Fruit fly (Drosophila melanogaster) whole organism, embryonic: Measurements from ENCODE around the gene dsx.
A peak's percentile ranks its signal among the peaks of the same experiment; 100 is the strongest.

ENCODE experiments used
- Atf3 ChIP-seq: fragments of 200-800 bp; sonication (Bioruptor generic); optimal IDR thresholded peaks from 3 replicates; lab custom pipeline; 2016; ENCODE audit warnings: missing biosample characterization, missing genetic modification characterization
- B-H1 ChIP-seq: fragments of 200-800 bp; sonication (Bioruptor generic); IDR thresholded peaks from 3 replicates; pipeline ENCODE4 v1.3.6; 2022; ENCODE audit warnings: missing biosample characterization, missing genetic modification characterization
- BtbVII ChIP-seq: fragments of 200-800 bp; sonication (Bioruptor generic); optimal IDR thresholded peaks from 3 replicates; lab custom pipeline; 2017; ENCODE audit warnings: missing biosample characterization, mild to moderate bottlenecking, missing genetic modification characterization
- CG1024 ChIP-seq: fragments of 200-800 bp; sonication (Bioruptor generic); IDR thresholded peaks from 2 replicates; pipeline ENCODE4 v1.3.6; 2022; ENCODE audit warnings: missing biosample characterization, missing genetic modification characterization
- CG10654 ChIP-seq: fragments of 200-800 bp; sonication (Bioruptor generic); optimal IDR thresholded peaks from 2 replicates; lab custom pipeline; 2016; ENCODE audit warnings: missing biosample characterization, missing genetic modification characterization
- CG11504 ChIP-seq: fragments of 200-800 bp; sonication (Bioruptor generic); optimal IDR thresholded peaks from 3 replicates; lab custom pipeline; 2019; ENCODE audit warnings: missing biosample characterization, mild to moderate bottlenecking, missing genetic modification characterization, moderate library complexity
- CG14441 ChIP-seq: fragments of 200-800 bp; sonication (Bioruptor generic); IDR thresholded peaks from 2 replicates; pipeline ENCODE4 v1.3.6; 2022; ENCODE audit warnings: missing biosample characterization, missing genetic modification characterization
- CG14710 ChIP-seq: fragments of 200-800 bp; sonication (Bioruptor generic); optimal IDR thresholded peaks from 3 replicates; lab custom pipeline; 2019; ENCODE audit warnings: missing biosample characterization, mild to moderate bottlenecking, missing genetic modification characterization, moderate library complexity
- CG14965 ChIP-seq: fragments of 200-800 bp; sonication (Bioruptor generic); optimal IDR thresholded peaks from 2 replicates; lab custom pipeline; 2016; ENCODE audit warnings: missing biosample characterization, missing genetic modification characterization, borderline replicate concordance
- CG15479 ChIP-seq: fragments of 200-800 bp; sonication (Bioruptor generic); optimal IDR thresholded peaks from 3 replicates; lab custom pipeline; 2019; ENCODE audit warnings: missing biosample characterization, mild to moderate bottlenecking, missing genetic modification characterization, moderate library complexity
- CG2712 ChIP-seq: fragments of 200-800 bp; optimal IDR thresholded peaks from 3 replicates; lab custom pipeline; 2019; ENCODE audit warnings: missing biosample characterization, mild to moderate bottlenecking, missing genetic modification characterization, moderate library complexity
- CG30020 ChIP-seq: fragments of 200-800 bp; optimal IDR thresholded peaks from 2 replicates; lab custom pipeline; 2019; ENCODE audit warnings: missing biosample characterization, mild to moderate bottlenecking, missing genetic modification characterization, moderate library complexity
- CG30403 ChIP-seq: fragments of 200-800 bp; sonication (Bioruptor generic); optimal IDR thresholded peaks from 3 replicates; lab custom pipeline; 2016; ENCODE audit warnings: missing biosample characterization, missing genetic modification characterization
- CG31388 ChIP-seq: fragments of 200-800 bp; sonication (Bioruptor generic); optimal IDR thresholded peaks from 2 replicates; lab custom pipeline; 2016; ENCODE audit warnings: missing biosample characterization, missing genetic modification characterization
- CG3281 ChIP-seq: fragments of 200-800 bp; sonication (Bioruptor generic); optimal IDR thresholded peaks from 3 replicates; lab custom pipeline; 2017; ENCODE audit warnings: missing biosample characterization, mild to moderate bottlenecking, missing genetic modification characterization
- CG3407 ChIP-seq: fragments of 200-800 bp; sonication (Bioruptor generic); optimal IDR thresholded peaks from 2 replicates; lab custom pipeline; 2018; ENCODE audit warnings: missing biosample characterization, mild to moderate bottlenecking, missing genetic modification characterization
- CG6683 ChIP-seq: fragments of 200-800 bp; sonication (Bioruptor generic); optimal IDR thresholded peaks from 2 replicates; lab custom pipeline; 2017; ENCODE audit warnings: missing biosample characterization, mild to moderate bottlenecking, missing genetic modification characterization, missing genetic modification reagents
- CG8478 ChIP-seq: fragments of >200 bp; optimal IDR thresholded peaks from 2 replicates; lab custom pipeline; 2018
- CG9609 ChIP-seq: fragments of 200-800 bp; sonication (Bioruptor generic); optimal IDR thresholded peaks from 3 replicates; lab custom pipeline; 2016; ENCODE audit warnings: missing biosample characterization, missing genetic modification characterization
- CHES-1-like ChIP-seq: fragments of 200-800 bp; sonication (Bioruptor generic); optimal IDR thresholded peaks from 2 replicates; lab custom pipeline; 2016; ENCODE audit warnings: missing biosample characterization, missing genetic modification characterization
- Dbx ChIP-seq: fragments of 200-800 bp; sonication (Bioruptor generic); IDR thresholded peaks from 3 replicates; pipeline ENCODE4 v1.3.6; 2022; ENCODE audit warnings: missing biosample characterization, missing genetic modification characterization
- Deaf1 ChIP-seq: fragments of 200-800 bp; optimal IDR thresholded peaks from 3 replicates; lab custom pipeline; 2019; ENCODE audit warnings: missing biosample characterization, mild to moderate bottlenecking, missing genetic modification characterization, moderate library complexity
- Dref ChIP-seq: fragments of 200-800 bp; sonication (Bioruptor generic); IDR thresholded peaks from 2 replicates; pipeline ENCODE4 v1.3.6; 2022; ENCODE audit warnings: missing biosample characterization, missing genetic modification characterization
- HHEX ChIP-seq: fragments of 200-800 bp; sonication (Bioruptor generic); optimal IDR thresholded peaks from 3 replicates; lab custom pipeline; 2017; ENCODE audit warnings: missing biosample characterization, mild to moderate bottlenecking, missing genetic modification characterization, missing genetic modification reagents
- Hr51 ChIP-seq, 2 experiments: fragments of 200-800 bp; sonication (Bioruptor generic); optimal IDR thresholded peaks; 2 replicates in 1 of 2; 3 replicates in 1 of 2; lab custom pipeline; 2016 to 2018; ENCODE audit warnings: missing biosample characterization in 2 of 2, missing genetic modification characterization in 2 of 2, mild to moderate bottlenecking in 1 of 2, moderate library complexity in 1 of 2
- Lim3 ChIP-seq: fragments of 200-800 bp; sonication (Bioruptor generic); IDR thresholded peaks from 2 replicates; pipeline ENCODE4 v1.3.6; 2022; ENCODE audit warnings: missing biosample characterization, missing genetic modification characterization
- Lpt ChIP-seq: fragments of >200 bp; optimal IDR thresholded peaks from 2 replicates; lab custom pipeline; 2018; ENCODE audit warnings: missing biosample characterization, missing genetic modification characterization
- Meics ChIP-seq: fragments of 200-800 bp; sonication (Bioruptor generic); optimal IDR thresholded peaks from 2 replicates; lab custom pipeline; 2017; ENCODE audit warnings: missing biosample characterization, mild to moderate bottlenecking, missing genetic modification characterization
- Mrtf ChIP-seq: fragments of 200-800 bp; sonication (Bioruptor generic); IDR thresholded peaks from 3 replicates; pipeline ENCODE4 v1.3.6; 2022; ENCODE audit warnings: missing biosample characterization, missing genetic modification characterization
- NfI ChIP-seq: fragments of 200-800 bp; sonication (Bioruptor generic); optimal IDR thresholded peaks from 3 replicates; lab custom pipeline; 2018; ENCODE audit warnings: missing biosample characterization, mild to moderate bottlenecking, missing genetic modification characterization, moderate library complexity
- Ravus ChIP-seq: fragments of 200-800 bp; sonication (Bioruptor generic); IDR thresholded peaks from 2 replicates; pipeline ENCODE4 v1.3.6; 2022; ENCODE audit warnings: missing biosample characterization, missing genetic modification characterization
- Side ChIP-seq: fragments of 200-800 bp; sonication (Bioruptor generic); optimal IDR thresholded peaks from 2 replicates; lab custom pipeline; 2016; ENCODE audit warnings: missing biosample characterization, missing genetic modification characterization
- Sox100B ChIP-seq: fragments of 200-800 bp; sonication (Bioruptor generic); optimal IDR thresholded peaks from 3 replicates; lab custom pipeline; 2018; ENCODE audit warnings: missing biosample characterization, mild to moderate bottlenecking, missing genetic modification characterization
- Taf1 ChIP-seq: fragments of 200-800 bp; sonication (Bioruptor generic); IDR thresholded peaks from 2 replicates; pipeline ENCODE4 v1.3.6; 2022; ENCODE audit warnings: missing biosample characterization, missing genetic modification characterization
- Usf ChIP-seq: fragments of 200-800 bp; sonication (Bioruptor generic); optimal IDR thresholded peaks from 2 replicates; lab custom pipeline; 2017; ENCODE audit warnings: missing genotype, missing biosample characterization, missing genetic modification characterization
- ab ChIP-seq: fragments of 200-800 bp; sonication (Bioruptor generic); optimal IDR thresholded peaks from 2 replicates; lab custom pipeline; 2016; ENCODE audit warnings: missing biosample characterization, missing genetic modification characterization
- ac ChIP-seq: fragments of 200-800 bp; sonication (Bioruptor generic); optimal IDR thresholded peaks from 3 replicates; lab custom pipeline; 2017; ENCODE audit warnings: missing biosample characterization, mild to moderate bottlenecking, missing genetic modification characterization
- ara ChIP-seq: fragments of 200-800 bp; sonication (Bioruptor generic); IDR thresholded peaks from 2 replicates; pipeline ENCODE4 v1.3.6; 2022; ENCODE audit warnings: missing biosample characterization, missing genetic modification characterization
- ase ChIP-seq: fragments of 200-800 bp; sonication (Bioruptor generic); IDR thresholded peaks from 3 replicates; pipeline ENCODE4 v1.3.6; 2022; ENCODE audit warnings: missing biosample characterization, missing genetic modification characterization
- bigmax ChIP-seq: fragments of 200-800 bp; sonication (Bioruptor generic); optimal IDR thresholded peaks from 2 replicates; lab custom pipeline; 2018; ENCODE audit warnings: missing biosample characterization, mild to moderate bottlenecking, missing genetic modification characterization
- disco-r ChIP-seq: fragments of 200-800 bp; sonication (Bioruptor generic); optimal IDR thresholded peaks from 2 replicates; lab custom pipeline; 2016; ENCODE audit warnings: missing biosample characterization, missing genetic modification characterization
- dm ChIP-seq: fragments of 200-800 bp; sonication (Bioruptor generic); optimal IDR thresholded peaks from 3 replicates; lab custom pipeline; 2016; ENCODE audit warnings: missing biosample characterization, missing genetic modification characterization
- fd64A ChIP-seq: fragments of 200-800 bp; sonication (Bioruptor generic); optimal IDR thresholded peaks from 3 replicates; lab custom pipeline; 2018; ENCODE audit warnings: missing biosample characterization, mild to moderate bottlenecking, missing genetic modification characterization
- hkb ChIP-seq, 2 experiments: fragments of 200-800 bp in 1 of 2; fragments of >200 bp in 1 of 2; sonication (Bioruptor generic) in 1 of 2; IDR thresholded peaks in 1 of 2; optimal IDR thresholded peaks in 1 of 2; 2 replicates each; pipeline versions ENCODE4 v1.3.6 to Lab custom; 2017 to 2022; ENCODE audit warnings: missing biosample characterization in 1 of 2, missing genetic modification characterization in 1 of 2
- p53 ChIP-seq: fragments of 200-800 bp; sonication (Bioruptor generic); optimal IDR thresholded peaks from 2 replicates; lab custom pipeline; 2016; ENCODE audit warnings: missing biosample characterization, missing genetic modification characterization
- pb ChIP-seq: fragments of 200-800 bp; sonication (Bioruptor generic); optimal IDR thresholded peaks from 3 replicates; lab custom pipeline; 2016; ENCODE audit warnings: missing biosample characterization, missing genetic modification characterization
- pum ChIP-seq: fragments of 200-800 bp; sonication (Bioruptor generic); optimal IDR thresholded peaks from 2 replicates; lab custom pipeline; 2016; ENCODE audit warnings: missing biosample characterization, missing genetic modification characterization
- shn ChIP-seq: fragments of 200-800 bp; sonication (Bioruptor generic); optimal IDR thresholded peaks from 3 replicates; lab custom pipeline; 2016; ENCODE audit warnings: missing biosample characterization, missing genetic modification characterization
- stwl ChIP-seq: fragments of 200-800 bp; sonication (Bioruptor generic); optimal IDR thresholded peaks from 3 replicates; lab custom pipeline; 2018; ENCODE audit warnings: missing biosample characterization, mild to moderate bottlenecking, missing genetic modification characterization, moderate library complexity
- usp ChIP-seq: fragments of >200 bp; optimal IDR thresholded peaks from 2 replicates; lab custom pipeline; 2017; ENCODE audit warnings: missing biosample characterization, missing genetic modification characterization
- vfl ChIP-seq: fragments of 200-800 bp; sonication (Bioruptor generic); optimal IDR thresholded peaks from 2 replicates; lab custom pipeline; 2016; ENCODE audit warnings: missing biosample characterization, missing genetic modification characterization

Gene dsx

dm6 chr3R:7892246-7893000 lies 74.8 kb downstream of the dsx start (continued):
- TF ChIP-seq CG8478 (lab: Kevin White, UChicago) (no peak), Lpt (GFP tag; lab: Kevin White, UChicago) (no peak), pb (GFP tag; lab: Kevin White, UChicago) (no peak), CG15479 (GFP tag; lab: Kevin White, UChicago) (no peak), CG3281 (GFP tag; lab: Kevin White, UChicago) (peak; percentile 50), CG14965 (GFP tag; lab: Kevin White, UChicago) (no peak), NfI (GFP tag; lab: Kevin White, UChicago) (peak; percentile 26), Meics (GFP tag; lab: Kevin White, UChicago) (peak; percentile 70), ase (no peak), CHES-1-like (GFP tag; lab: Kevin White, UChicago) (no peak), Deaf1 (peak; percentile 94), Lim3 (GFP tag; lab: Robert Waterston, UW) (no peak), shn (GFP tag; lab: Kevin White, UChicago) (no peak), Sox100B (peak; percentile 26), CG14710 (no peak), CG30020 (tag; lab: Kevin White, UChicago) (no peak), vfl (GFP tag; lab: Kevin White, UChicago) (no peak), CG11504 (tag; lab: Kevin White, UChicago) (peak; percentile 75), pum (GFP tag; lab: Kevin White, UChicago) (no peak), B-H1 (GFP tag; lab: Robert Waterston, UW) (peak; percentile 38), bigmax (GFP tag; lab: Kevin White, UChicago) (no peak), stwl (tag; lab: Kevin White, UChicago) (no peak), Hr51 (GFP tag; optimal IDR thresholded peaks at IDR 0.05; lab: Kevin White, UChicago) (peak in 1 of 2 experiments; percentile 15), p53 (GFP tag; lab: Kevin White, UChicago) (no peak), disco-r (GFP tag; lab: Kevin White, UChicago) (no peak), CG14441 (GFP tag; lab: Robert Waterston, UW) (peak; percentile 68), ab (GFP tag; lab: Kevin White, UChicago) (no peak), HHEX (GFP tag; lab: Kevin White, UChicago) (peak; percentile 7), CG2712 (tag; lab: Kevin White, UChicago) (peak; percentile 21), hkb (optimal IDR thresholded peaks at IDR 0.05; lab: Kevin White, UChicago) (no peak), hkb (GFP tag; IDR thresholded peaks at IDR 0.05; lab: Robert Waterston, UW) (peak; percentile 51), CG6683 (GFP tag; lab: Kevin White, UChicago) (peak; percentile 32), Side (no peak), Ravus (GFP tag; lab: Robert Waterston, UW) (no peak), Mrtf (GFP tag; lab: Robert Waterston, UW) (peak; percentile 26; the same call in 1 of the 3 replicates), usp (no peak), CG9609 (no peak), fd64A (GFP tag; lab: Kevin White, UChicago) (no peak), Taf1 (peak; percentile 62), ac (no peak), CG30403 (GFP tag; lab: Kevin White, UChicago) (no peak), CG10654 (GFP tag; lab: Kevin White, UChicago) (no peak), BtbVII (GFP tag; lab: Kevin White, UChicago) (peak; percentile 54), CG3407 (GFP tag; lab: Kevin White, UChicago) (no peak), ara (0 out of 2 replicates have a peak, but pooled peaks have one; percentile 32), CG31388 (GFP tag; lab: Kevin White, UChicago) (no peak), dm (GFP tag; lab: Kevin White, UChicago) (no peak), Usf (GFP tag; lab: Kevin White, UChicago) (no peak), Dbx (peak; percentile 79), Dref (GFP tag; lab: Robert Waterston, UW) (no peak), Atf3 (no peak), CG1024 (GFP tag; lab: Robert Waterston, UW) (no peak)
